Fruit fly (Drosophila melanogaster): Measurements from ENCODE around the gene CG16711.

CG16711 gene

dm6 chr3L:9692892-9693551, 11.1 kb upstream of the CG16711 start:
- TF ChIP-seq CG8478 (optimal IDR thresholded peaks at IDR 0.05) (no peak), CTCF (optimal IDR thresholded peaks at IDR 0.05) (no peak)

- no peak for TF ChIP-seq CG8478 (optimal IDR thresholded peaks at IDR 0.05)
- TF ChIP-seq CTCF (optimal IDR thresholded peaks at IDR 0.05): no peak
These were observed 10.5 kb upstream of the CG16711 start for dm6 chr3L:9693552-9694133.

DNA sequence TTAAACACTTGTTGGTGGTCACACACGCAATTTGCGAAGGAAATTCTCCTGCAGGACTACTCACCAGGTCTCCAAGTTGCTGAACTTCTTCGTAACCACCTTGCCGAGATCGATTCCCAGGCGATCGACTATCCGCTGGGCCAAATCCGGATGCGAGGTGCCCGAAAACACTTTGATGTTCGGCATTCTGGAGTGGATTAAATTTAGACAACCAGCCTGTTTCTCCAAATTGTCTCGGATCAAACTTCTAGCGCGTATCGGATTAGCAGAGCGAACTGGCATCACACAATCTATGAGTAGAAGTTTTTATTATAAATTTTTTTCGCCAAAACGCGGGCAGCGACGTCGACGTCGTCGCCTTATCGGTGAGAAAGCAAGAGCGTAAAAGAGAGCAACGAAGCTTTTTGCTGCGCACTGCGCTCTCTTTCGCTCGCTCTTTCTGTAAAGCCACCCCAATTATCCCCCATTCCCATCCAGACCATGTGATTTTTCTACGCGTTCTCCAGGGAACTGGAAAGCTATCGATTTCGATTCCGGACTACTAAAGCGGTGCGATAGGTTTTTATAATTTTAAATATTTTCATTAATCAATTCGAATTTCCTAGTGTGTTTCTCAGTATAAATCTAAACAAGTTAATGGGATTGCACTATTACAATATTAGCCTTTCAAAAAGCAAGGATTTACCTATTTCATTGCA, 9.8 kb upstream of the CG16711 start:
- TF ChIP-seq CTCF (optimal IDR thresholded peaks at IDR 0.05) (no peak), CG8478 (optimal IDR thresholded peaks at IDR 0.05) (no peak)

DNA sequence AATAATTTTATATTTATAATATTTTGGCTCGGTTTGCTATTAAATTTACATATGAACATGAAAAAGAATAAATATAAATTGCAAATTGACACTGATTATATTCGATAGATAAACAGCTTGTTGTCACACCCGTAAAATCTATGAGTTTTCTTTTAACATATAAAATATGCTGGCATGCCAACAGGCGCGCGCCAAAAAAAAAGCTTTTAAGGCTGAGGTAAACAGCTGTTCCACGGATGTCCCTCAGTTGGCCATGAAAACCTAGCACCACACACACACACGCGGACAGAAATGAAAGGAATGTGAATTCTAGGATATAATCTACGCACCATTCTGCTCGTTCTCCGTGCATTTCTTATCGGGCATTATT, 9.3 kb upstream of the CG16711 start:
- TF ChIP-seq CTCF (optimal IDR thresholded peaks at IDR 0.05) (no peak), CG8478 (optimal IDR thresholded peaks at IDR 0.05) (no peak)

DNA sequence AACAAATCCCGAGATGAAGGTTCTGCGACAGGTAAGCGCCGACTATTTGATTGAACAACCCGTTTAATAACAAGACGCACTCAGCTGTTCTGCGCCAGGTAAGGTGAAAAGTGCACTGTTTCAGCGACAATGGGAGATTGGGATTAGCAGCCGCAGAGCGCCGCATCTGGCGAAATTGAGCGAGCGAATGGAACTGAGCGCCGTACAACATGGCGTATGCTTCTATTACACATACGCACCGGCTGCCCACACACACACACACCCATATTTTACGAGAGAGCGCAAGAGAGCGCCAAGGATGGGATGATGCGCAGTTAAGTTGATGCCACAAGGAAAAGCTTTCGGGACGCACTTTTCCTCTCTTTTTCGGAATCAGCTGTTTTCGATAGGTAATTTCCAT, 8.9 kb upstream of the CG16711 start:
- TF ChIP-seq CTCF (optimal IDR thresholded peaks at IDR 0.05): no peak
- TF ChIP-seq CG8478 (optimal IDR thresholded peaks at IDR 0.05): no peak

DNA sequence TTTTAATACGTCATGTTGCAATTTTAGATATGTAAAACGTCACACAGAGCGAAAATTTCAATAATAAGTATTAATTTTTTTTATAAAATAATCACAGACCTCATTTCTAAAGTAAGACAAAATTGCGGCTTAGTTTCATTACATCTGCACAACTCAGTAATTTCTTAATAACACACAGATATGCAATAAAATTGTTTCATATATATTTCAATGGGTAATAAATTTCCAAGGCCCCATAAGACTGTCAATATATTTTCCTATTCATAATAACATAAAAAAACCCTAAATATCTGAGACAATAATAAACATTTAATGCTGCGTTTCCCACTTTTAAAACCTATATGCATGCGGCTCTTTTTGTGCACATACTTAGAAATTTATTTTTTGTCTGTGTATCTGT, 8.5 kb upstream of the CG16711 start:
- TF ChIP-seq CG8478 (optimal IDR thresholded peaks at IDR 0.05): no peak
- TF ChIP-seq CTCF (optimal IDR thresholded peaks at IDR 0.05): no peak

DNA sequence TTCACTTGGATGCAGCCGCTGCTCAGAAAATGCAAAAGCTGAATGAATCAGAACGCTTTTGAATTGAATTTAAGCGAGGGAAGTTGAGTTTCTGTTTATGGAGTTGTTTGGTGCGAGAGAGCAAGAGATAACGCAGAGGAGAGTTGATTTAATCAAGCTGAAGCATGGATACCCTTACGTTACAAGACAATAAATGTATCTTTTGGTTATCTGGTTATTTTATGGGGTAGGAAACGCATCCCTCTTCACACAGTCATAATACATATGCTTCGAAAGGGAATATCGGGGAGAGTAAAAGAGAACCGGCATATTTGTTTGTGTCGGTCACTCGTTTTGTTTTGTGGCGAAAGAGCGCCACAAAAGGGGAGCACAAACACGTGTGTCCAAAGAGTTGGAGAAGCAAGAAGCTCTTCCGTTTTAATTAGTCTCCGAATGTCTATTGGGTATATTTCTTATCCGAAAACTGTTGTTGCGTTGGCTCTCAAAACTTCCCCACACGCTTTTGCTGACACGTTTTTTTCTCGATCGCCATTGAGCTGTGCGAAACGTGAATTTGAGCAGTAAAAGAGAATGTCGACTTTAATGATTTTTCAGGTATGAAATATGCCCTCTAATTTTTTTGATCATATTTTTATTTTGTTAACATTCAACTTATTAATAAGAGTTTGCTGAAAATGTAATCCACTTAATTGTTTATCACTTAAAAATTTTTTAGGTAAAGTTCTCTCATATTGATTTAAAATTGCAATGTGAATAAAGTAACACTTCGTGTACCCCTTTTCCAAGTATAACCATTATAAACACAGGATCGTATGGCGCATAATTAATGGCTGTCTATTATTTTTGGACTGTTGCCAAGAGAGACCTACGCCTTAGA, 7.2 kb upstream of the CG16711 start, which contains the start of gene Prps:
Gene Prps (minus strand): TSS at position 51 of the 877 bp plus-strand sequence.
- TF ChIP-seq CG8478 (optimal IDR thresholded peaks at IDR 0.05): no peak
- no peak for TF ChIP-seq CTCF (optimal IDR thresholded peaks at IDR 0.05)

DNA sequence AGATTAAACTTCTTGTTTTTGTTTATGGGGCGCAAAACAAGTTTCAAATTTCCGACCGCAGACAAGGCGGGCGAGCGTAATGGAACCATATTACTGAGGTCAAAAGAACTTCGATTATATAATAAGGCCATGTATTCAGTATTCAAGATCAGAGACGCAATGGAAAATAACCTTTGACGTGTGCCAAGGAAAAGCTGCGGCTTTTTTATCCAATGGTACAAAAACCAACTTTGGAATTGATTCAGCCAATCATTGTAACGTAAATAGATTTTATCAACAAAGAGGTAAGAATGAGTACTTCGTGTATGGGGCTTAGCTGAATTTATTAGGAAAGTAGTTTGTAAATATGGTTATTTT, 6.6 kb upstream of the CG16711 start:
- TF ChIP-seq CG8478 (optimal IDR thresholded peaks at IDR 0.05): no peak
- no peak for TF ChIP-seq CTCF (optimal IDR thresholded peaks at IDR 0.05)

- TF ChIP-seq CTCF (optimal IDR thresholded peaks at IDR 0.05) (no peak), CG8478 (optimal IDR thresholded peaks at IDR 0.05) (no peak)
These were observed 5.9 kb upstream of the CG16711 start, which contains the start of gene Ubc4 for dm6 chr3L:9698193-9698642. Ubc4 (plus strand) TSS chr3L:9698336.

- no peak for TF ChIP-seq CG8478 (optimal IDR thresholded peaks at IDR 0.05)
- TF ChIP-seq CTCF (optimal IDR thresholded peaks at IDR 0.05): no peak
These were observed 636 bp upstream of the CG16711 start, which contains the start of gene CG6761 for dm6 chr3L:9703495-9703894. CG6761 (minus strand) TSS chr3L:9703595.

dm6 chr3L:9705591-9705990, 1.5 kb downstream of the CG16711 start:
- no peak for TF ChIP-seq CG8478 (optimal IDR thresholded peaks at IDR 0.05)
- no peak for TF ChIP-seq CTCF (optimal IDR thresholded peaks at IDR 0.05)

DNA sequence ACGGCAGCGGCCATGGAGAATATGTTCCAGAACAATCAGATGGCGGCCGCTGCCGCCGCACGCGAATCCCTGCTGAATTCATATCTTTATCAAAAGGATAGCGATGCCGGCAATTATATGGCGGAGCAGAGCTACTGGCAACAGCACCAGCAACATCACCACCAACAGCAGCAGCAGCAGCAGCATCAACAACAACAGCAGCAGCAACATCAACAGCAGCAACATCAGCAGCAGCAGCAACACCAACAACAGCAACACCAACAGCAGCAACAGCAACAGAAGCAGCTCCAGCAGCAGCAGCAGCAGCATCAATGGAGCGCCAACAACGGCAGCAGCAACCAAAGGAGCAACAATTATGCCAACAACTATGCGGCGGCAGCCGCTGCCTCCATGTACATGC, 4.7 kb downstream of the CG16711 start:
- TF ChIP-seq CTCF (optimal IDR thresholded peaks at IDR 0.05): no peak
- no peak for TF ChIP-seq CG8478 (optimal IDR thresholded peaks at IDR 0.05)

DNA sequence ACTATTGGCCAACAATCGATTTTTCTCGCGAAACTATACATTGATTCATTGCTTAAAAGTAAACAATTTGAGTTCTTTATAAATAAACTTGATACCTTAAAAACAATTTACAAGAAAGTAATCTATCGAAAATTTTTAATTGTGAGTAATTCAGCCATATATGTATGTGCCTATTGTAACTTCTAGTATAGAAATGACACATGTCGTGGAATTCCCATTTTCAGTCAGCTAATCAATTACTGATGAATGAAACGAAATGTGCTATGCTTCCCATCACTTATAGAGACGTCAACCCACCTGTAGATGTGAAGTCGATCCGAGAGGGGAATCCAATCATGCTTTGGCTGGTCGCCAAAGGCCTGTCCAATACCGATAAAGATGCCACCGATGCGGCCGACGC, 7.1 kb downstream of the CG16711 start:
- no peak for TF ChIP-seq CTCF (optimal IDR thresholded peaks at IDR 0.05)
- TF ChIP-seq CG8478 (optimal IDR thresholded peaks at IDR 0.05): no peak

- TF ChIP-seq CG8478 (optimal IDR thresholded peaks at IDR 0.05) (no peak), CTCF (optimal IDR thresholded peaks at IDR 0.05) (no peak)
These were observed 8.1 kb downstream of the CG16711 start for dm6 chr3L:9712066-9712789.
